Worm (Caenorhabditis elegans) whole organism, L4/young adult: ENCODE results near the gene srt-27.

Experiments
- W03F9.2 ChIP-seq: fragments of 150-350 bp; optimal IDR thresholded peaks from 2 replicates; lab custom pipeline; 2014; ENCODE audit warnings: missing biosample characterization, missing genetic modification characterization
- dao-5 ChIP-seq: sonication (generic microtip); optimal IDR thresholded peaks from 2 replicates; lab custom pipeline; 2016; ENCODE audit warnings: missing genotype, missing genetic modification characterization, moderate library complexity, missing compliant biosample characterization
- him-1 ChIP-seq: sonication (generic microtip); optimal IDR thresholded peaks from 2 replicates; lab custom pipeline; 2016; ENCODE audit warnings: missing genotype, missing genetic modification reagents, missing genetic modification characterization, missing compliant biosample characterization

ce11 chrV:2742298-2742697, 21.6 kb upstream of the srt-27 start, which contains the start of gene srg-62:
- TF ChIP-seq W03F9.2 (tag; lab: Kevin White, UChicago), result no peak
- TF ChIP-seq him-1 (tag; lab: Kevin White, UChicago), result no peak
- TF ChIP-seq dao-5 (tag; lab: Kevin White, UChicago), result no peak
